Worm (Caenorhabditis elegans) whole organism, L1 larva: Measurements from ENCODE around the gene fbxc-34.

Source experiments
- aly-2 ChIP-seq: fragments of 150-350 bp; optimal IDR thresholded peaks from 2 replicates; lab custom pipeline; 2014; ENCODE audit warnings: missing biosample characterization, missing genetic modification characterization
- ama-1 ChIP-seq: fragments of 150-350 bp; optimal IDR thresholded peaks from 2 replicates; lab custom pipeline; 2014
- ceh-88 ChIP-seq: fragments of 200-800 bp; sonication (Bioruptor generic); IDR thresholded peaks from 2 replicates; pipeline ENCODE4 v1.3.6; 2022; ENCODE audit warnings: missing genetic modification characterization, missing compliant biosample characterization
- ces-1 ChIP-seq: fragments of 150-350 bp; optimal IDR thresholded peaks from 2 replicates; lab custom pipeline; 2014; ENCODE audit warnings: missing biosample characterization, missing genetic modification reagents, missing genetic modification characterization
- hlh-17 ChIP-seq: fragments of 200-800 bp; sonication (Bioruptor generic); optimal IDR thresholded peaks from 2 replicates; lab custom pipeline; 2018; ENCODE audit warnings: missing genetic modification characterization, mild to moderate bottlenecking, missing compliant biosample characterization, moderate library complexity, borderline replicate concordance
- lin-13 ChIP-seq: fragments of 150-350 bp; optimal IDR thresholded peaks from 2 replicates; lab custom pipeline; 2014; ENCODE audit warnings: missing biosample characterization, missing genetic modification reagents, missing genetic modification characterization
- mep-1 ChIP-seq: fragments of 150-350 bp; optimal IDR thresholded peaks from 2 replicates; lab custom pipeline; 2014; ENCODE audit warnings: missing biosample characterization, missing genetic modification characterization
- nhr-11 ChIP-seq: fragments of 150-350 bp; optimal IDR thresholded peaks from 2 replicates; lab custom pipeline; 2014; ENCODE audit warnings: missing biosample characterization, missing genetic modification characterization
- nhr-237 ChIP-seq: fragments of 150-350 bp; optimal IDR thresholded peaks from 2 replicates; lab custom pipeline; 2014; ENCODE audit warnings: missing biosample characterization, missing genetic modification characterization
- snpc-4 ChIP-seq: fragments of 150-350 bp; optimal IDR thresholded peaks from 2 replicates; lab custom pipeline; 2014; ENCODE audit warnings: missing biosample characterization, missing genetic modification characterization
- snu-23 ChIP-seq: sonication (generic microtip); optimal IDR thresholded peaks from 2 replicates; lab custom pipeline; 2016; ENCODE audit warnings: missing genetic modification characterization, missing compliant biosample characterization
- unc-30 ChIP-seq: sonication (generic microtip); optimal IDR thresholded peaks from 2 replicates; lab custom pipeline; 2017; ENCODE audit warnings: missing biosample characterization, missing genetic modification characterization
- zag-1 ChIP-seq: fragments of 150-350 bp; optimal IDR thresholded peaks from 2 replicates; lab custom pipeline; 2014; ENCODE audit warnings: missing biosample characterization, missing genetic modification characterization

ce11 chrII:938549-938948 is 7.6 kb downstream of the fbxc-34 start, which contains the start of gene R07C3.3:
- no peak for TF ChIP-seq aly-2 (tag; lab: Kevin White, UChicago)
- TF ChIP-seq ama-1 = no peak
- TF ChIP-seq ces-1 (GFP tag; lab: Kevin White, UChicago) = no peak
- TF ChIP-seq snu-23 (GFP tag; lab: Kevin White, UChicago) = no peak
- TF ChIP-seq hlh-17 (GFP tag; lab: Kevin White, UChicago) = no peak
- no peak for TF ChIP-seq zag-1 (tag; lab: Kevin White, UChicago)
- no peak for TF ChIP-seq ceh-88 (GFP tag; lab: Robert Waterston, UW)
- no peak for TF ChIP-seq snpc-4 (tag; lab: Kevin White, UChicago)
- no peak for TF ChIP-seq mep-1 (tag; lab: Kevin White, UChicago)
- TF ChIP-seq nhr-237 = no peak
- TF ChIP-seq lin-13 (GFP tag; lab: Kevin White, UChicago) = no peak
- TF ChIP-seq unc-30 = no peak
- TF ChIP-seq nhr-11 (tag; lab: Kevin White, UChicago) = no peak
